Fruit fly (Drosophila melanogaster): ENCODE data around the gene TpnC73F.
A peak's percentile ranks its signal among the peaks of the same experiment; 100 is the strongest.

TpnC73F gene

DNA sequence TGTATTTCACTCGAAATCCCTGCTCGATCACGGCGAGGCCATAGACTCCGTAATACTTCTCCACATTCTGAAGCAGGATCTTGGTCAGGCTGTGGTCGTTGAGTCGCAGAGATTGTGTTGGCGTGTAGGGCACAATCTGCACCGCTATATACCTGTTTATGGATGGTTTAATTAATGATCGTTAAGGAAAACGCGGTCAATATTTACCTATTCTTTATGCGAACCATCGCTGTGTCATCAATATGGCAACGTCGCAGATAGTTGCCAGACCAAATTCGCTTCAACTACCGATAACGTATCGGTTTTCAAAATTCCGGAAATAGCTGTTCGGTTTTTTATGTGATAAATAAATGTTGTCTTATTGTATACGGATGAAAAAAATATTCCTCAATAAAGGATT is 1.1 kb upstream of the TpnC73F start, which contains the start of gene Pop5 (continued):
- TF ChIP-seq Sox102F (GFP tag; optimal IDR thresholded peaks at IDR 0.05) (no peak), CG11723 (GFP tag; optimal IDR thresholded peaks at IDR 0.05) (no peak), CG12942 (GFP tag; optimal IDR thresholded peaks at IDR 0.05) (no peak), CG30431 (GFP tag; optimal IDR thresholded peaks at IDR 0.05) (no peak), CG7963 (GFP tag; IDR thresholded peaks at IDR 0.05; ENCODE audit: partially characterized antibody) (no peak), CG10209 (GFP tag; optimal IDR thresholded peaks at IDR 0.05) (no peak), fd102C (GFP tag; optimal IDR thresholded peaks at IDR 0.05) (no peak), Nf-YC (tag; optimal IDR thresholded peaks at IDR 0.05) (no peak), gem (tag; optimal IDR thresholded peaks at IDR 0.05) (no peak), unc-4 (GFP tag; IDR thresholded peaks at IDR 0.05; ENCODE audit: partially characterized antibody) (peak; percentile 38; the same call in 1 of the 2 replicates), CG12659 (GFP tag; optimal IDR thresholded peaks at IDR 0.05) (peak; percentile 36), CG2202 (tag; optimal IDR thresholded peaks at IDR 0.05) (no peak), yki (optimal IDR thresholded peaks at IDR 0.05) (no peak), CG14965 (GFP tag; optimal IDR thresholded peaks at IDR 0.05; ENCODE audit: borderline replicate concordance) (no peak), CG31365 (tag; optimal IDR thresholded peaks at IDR 0.05) (no peak), en (GFP tag; optimal IDR thresholded peaks at IDR 0.05) (no peak), CG2199 (GFP tag; IDR thresholded peaks at IDR 0.05) (no peak), CG10462 (GFP tag; optimal IDR thresholded peaks at IDR 0.05) (no peak), CG2129 (GFP tag; IDR thresholded peaks at IDR 0.05; ENCODE audit: partially characterized antibody) (no peak), CG5953 (GFP tag; IDR thresholded peaks at IDR 0.05) (no peak), CG6683 (GFP tag; optimal IDR thresholded peaks at IDR 0.05) (no peak), vnd (GFP tag; IDR thresholded peaks at IDR 0.05; ENCODE audit: partially characterized antibody) (no peak), CG4404 (GFP tag; IDR thresholded peaks at IDR 0.05) (no peak), klu (GFP tag; IDR thresholded peaks at IDR 0.05) (no peak), gsb-n (tag; optimal IDR thresholded peaks at IDR 0.05) (no peak), CG32767 (GFP tag; IDR thresholded peaks at IDR 0.05) (no peak), chif (GFP tag; optimal IDR thresholded peaks at IDR 0.05) (no peak), TFAM (GFP tag; optimal IDR thresholded peaks at IDR 0.05) (no peak), Six4 (GFP tag; optimal IDR thresholded peaks at IDR 0.05) (no peak), schlank (tag; optimal IDR thresholded peaks at IDR 0.05) (no peak), E2f1 (GFP tag; IDR thresholded peaks at IDR 0.05) (no peak), Bgb (GFP tag; IDR thresholded peaks at IDR 0.05; ENCODE audit: partially characterized antibody) (peak; percentile 46; the same call in 1 of the 2 replicates), CoRest (tag; optimal IDR thresholded peaks at IDR 0.05) (peak; percentile 69), bbx (GFP tag; IDR thresholded peaks at IDR 0.05; ENCODE audit: partially characterized antibody) (peak; percentile 49; the same call in 1 of the 2 replicates), Bdp1 (GFP tag; optimal IDR thresholded peaks at IDR 0.05) (no peak), Lim3 (GFP tag; IDR thresholded peaks at IDR 0.05) (no peak), tio (GFP tag; optimal IDR thresholded peaks at IDR 0.05) (no peak), CG6813 (GFP tag; optimal IDR thresholded peaks at IDR 0.05) (no peak), gcm (GFP tag; optimal IDR thresholded peaks at IDR 0.05) (peak; percentile 21), Ets65A (GFP tag) (peak; percentile 72), CG10267 (tag; optimal IDR thresholded peaks at IDR 0.05) (peak; percentile 24), br (optimal IDR thresholded peaks at IDR 0.05) (no peak), usp (GFP tag; optimal IDR thresholded peaks at IDR 0.05) (no peak), Myb (GFP tag; optimal IDR thresholded peaks at IDR 0.05) (peak; percentile 81)
